Worm (Caenorhabditis elegans): Measurements from ENCODE around the gene scl-18.

The scl-18 gene

DNA sequence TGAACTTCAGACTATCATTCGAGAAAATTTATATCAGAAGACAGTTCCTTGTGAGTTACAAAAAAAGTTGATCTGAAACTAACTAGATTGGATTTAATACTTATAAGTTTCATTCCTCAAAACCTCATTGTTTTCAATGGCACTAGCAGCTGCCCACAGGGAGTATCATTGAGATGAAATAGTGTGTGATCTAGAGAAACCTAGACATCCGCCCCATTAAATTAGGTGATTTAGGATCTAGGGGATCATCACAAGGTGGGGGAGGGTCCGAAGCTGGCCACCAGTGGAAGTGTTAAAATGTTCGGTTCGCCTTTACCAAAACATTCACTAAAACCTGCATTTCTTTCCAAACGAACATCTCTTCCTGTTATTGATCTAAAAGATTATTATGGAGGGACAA, 37.8 kb downstream of the scl-18 start (continued):
- no peak for TF ChIP-seq sup-37 (GFP tag; optimal IDR thresholded peaks at IDR 0.05)
- TF ChIP-seq nhr-76 (tag; optimal IDR thresholded peaks at IDR 0.05), result no peak
- TF ChIP-seq fkh-4 (tag; optimal IDR thresholded peaks at IDR 0.05; ENCODE audit: borderline replicate concordance), result no peak
- no peak for TF ChIP-seq pqm-1 (tag; optimal IDR thresholded peaks at IDR 0.05)
- no peak for TF ChIP-seq sptf-1 (tag; optimal IDR thresholded peaks at IDR 0.05)

- no peak for TF ChIP-seq dsc-1 (tag; optimal IDR thresholded peaks at IDR 0.05)
- no peak for TF ChIP-seq snu-23 (GFP tag; optimal IDR thresholded peaks at IDR 0.05)
- no peak for TF ChIP-seq nhr-12 (tag; optimal IDR thresholded peaks at IDR 0.05)
- TF ChIP-seq elt-3 (tag; optimal IDR thresholded peaks at IDR 0.05), result no peak
- no peak for TF ChIP-seq nhr-237 (tag; optimal IDR thresholded peaks at IDR 0.05)
- TF ChIP-seq lin-13 (GFP tag; optimal IDR thresholded peaks at IDR 0.05), result no peak
- TF ChIP-seq tbx-2 (tag; optimal IDR thresholded peaks at IDR 0.05), result no peak
- no peak for TF ChIP-seq nhr-84 (tag; optimal IDR thresholded peaks at IDR 0.05)
- TF ChIP-seq aha-1 (tag; optimal IDR thresholded peaks at IDR 0.05), result no peak
- no peak for TF ChIP-seq hpl-2 (GFP tag; optimal IDR thresholded peaks at IDR 0.05)
- TF ChIP-seq sox-4 (tag; optimal IDR thresholded peaks at IDR 0.05), result no peak
- no peak for TF ChIP-seq fkh-4 (tag; optimal IDR thresholded peaks at IDR 0.05; ENCODE audit: borderline replicate concordance)
- TF ChIP-seq jun-1 (tag; optimal IDR thresholded peaks at IDR 0.05), result no peak
- TF ChIP-seq nhr-20 (tag; optimal IDR thresholded peaks at IDR 0.05), result no peak
- no peak for TF ChIP-seq hlh-17 (GFP tag; optimal IDR thresholded peaks at IDR 0.05; ENCODE audit: borderline replicate concordance)
- no peak for TF ChIP-seq hlh-4 (tag; optimal IDR thresholded peaks at IDR 0.05)
These were observed 39.5 kb downstream of the scl-18 start, which contains the start of gene magi-1 for ce11 chrIV:11714739-11715138. TSS of gene magi-1 (plus strand) at chrIV:11715039.

DNA sequence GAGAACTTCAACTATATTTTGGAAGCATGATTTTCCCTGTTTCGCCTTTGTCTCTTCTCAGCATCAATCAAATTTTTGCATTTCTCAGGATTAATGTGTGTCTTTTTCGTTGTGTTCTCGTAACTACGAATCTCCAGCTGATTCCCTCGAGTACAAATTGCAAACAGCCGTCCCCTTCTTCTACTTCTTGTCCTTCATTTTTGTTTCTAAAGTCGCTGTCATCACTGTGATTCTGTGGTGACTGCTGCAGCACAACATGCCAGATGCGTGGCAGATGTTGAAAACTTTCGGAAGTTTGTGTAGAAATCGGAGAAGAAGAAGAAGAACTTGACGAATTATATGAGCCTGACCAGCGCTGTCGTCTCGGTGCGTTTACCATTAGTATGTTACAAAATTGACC, 40.9 kb downstream of the scl-18 start:
- peak; percentile 60 for TF ChIP-seq dsc-1 (tag; optimal IDR thresholded peaks at IDR 0.05)
- no peak for TF ChIP-seq tlp-1 (tag; optimal IDR thresholded peaks at IDR 0.05)

DNA sequence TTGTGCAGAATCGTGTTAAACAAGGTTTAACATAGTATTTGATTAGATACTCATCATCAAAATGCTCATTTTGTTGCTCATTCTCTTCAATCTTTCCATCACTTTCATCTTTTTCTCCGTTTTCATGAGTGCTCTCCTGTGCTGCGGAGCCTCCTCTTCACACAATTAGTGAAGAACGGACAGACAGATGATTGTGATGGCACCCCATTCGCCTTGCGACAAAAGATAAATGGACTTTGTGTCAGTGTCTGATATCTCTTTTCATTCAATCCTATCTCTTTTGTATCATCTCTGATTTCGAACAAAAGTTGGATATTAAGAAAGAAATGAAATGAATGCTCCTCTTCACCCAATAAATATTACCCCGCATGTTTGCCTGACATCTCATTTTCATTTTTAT, 43.9 kb downstream of the scl-18 start:
- no peak for TF ChIP-seq egl-27 (tag; optimal IDR thresholded peaks at IDR 0.05)
- peak; percentile 56 for TF ChIP-seq rnt-1 (tag; optimal IDR thresholded peaks at IDR 0.05)
- TF ChIP-seq C04F5.9 (tag; optimal IDR thresholded peaks at IDR 0.05), result no peak
- TF ChIP-seq nhr-71 (tag; optimal IDR thresholded peaks at IDR 0.05), result no peak
- TF ChIP-seq nhr-77 (tag; optimal IDR thresholded peaks at IDR 0.05), result no peak
- no peak for TF ChIP-seq nhr-237 (tag; optimal IDR thresholded peaks at IDR 0.05)
- no peak for TF ChIP-seq ceh-88 (GFP tag; IDR thresholded peaks at IDR 0.05)
- TF ChIP-seq fkh-10 (GFP tag; optimal IDR thresholded peaks at IDR 0.05), result no peak
- TF ChIP-seq nhr-47 (tag; optimal IDR thresholded peaks at IDR 0.05), result no peak
- no peak for TF ChIP-seq fkh-4 (tag; optimal IDR thresholded peaks at IDR 0.05; ENCODE audit: borderline replicate concordance)
- TF ChIP-seq nhr-11 (tag; optimal IDR thresholded peaks at IDR 0.05), result no peak
- peak in 1 of 2 experiments; percentile 42 for TF ChIP-seq lsy-2 (tag; optimal IDR thresholded peaks at IDR 0.05)
- TF ChIP-seq nhr-84 (tag; optimal IDR thresholded peaks at IDR 0.05), result no peak
- no peak for TF ChIP-seq lin-35 (GFP tag; optimal IDR thresholded peaks at IDR 0.05)
- no peak for TF ChIP-seq pax-3 (tag; optimal IDR thresholded peaks at IDR 0.05)
- TF ChIP-seq ceh-8 (GFP tag; optimal IDR thresholded peaks at IDR 0.05), result no peak
- TF ChIP-seq lin-39 (tag; optimal IDR thresholded peaks at IDR 0.05), result no peak
- no peak for TF ChIP-seq C16A3.4 (tag; optimal IDR thresholded peaks at IDR 0.05)
- TF ChIP-seq aly-2 (tag; optimal IDR thresholded peaks at IDR 0.05), result no peak
- no peak for TF ChIP-seq vab-15 (tag; optimal IDR thresholded peaks at IDR 0.05)
- no peak for TF ChIP-seq pqm-1 (tag; optimal IDR thresholded peaks at IDR 0.05)
- TF ChIP-seq ama-1 (optimal IDR thresholded peaks at IDR 0.05), result no peak
- TF ChIP-seq ceh-82 (tag; optimal IDR thresholded peaks at IDR 0.05), result no peak
- TF ChIP-seq dsc-1 (tag; optimal IDR thresholded peaks at IDR 0.05), result no peak
- TF ChIP-seq unc-62 (GFP tag; optimal IDR thresholded peaks at IDR 0.05), result no peak
- TF ChIP-seq hlh-17 (GFP tag; optimal IDR thresholded peaks at IDR 0.05; ENCODE audit: borderline replicate concordance), result no peak
- TF ChIP-seq elt-2 (tag; optimal IDR thresholded peaks at IDR 0.05), result no peak
- peak; percentile 88 for TF ChIP-seq lin-14 (GFP tag; optimal IDR thresholded peaks at IDR 0.05)
- peak; percentile 82 for TF ChIP-seq pag-3 (tag; optimal IDR thresholded peaks at IDR 0.05; ENCODE audit: borderline replicate concordance, insufficient read depth)
- no peak for TF ChIP-seq mab-9 (GFP tag; IDR thresholded peaks at IDR 0.05)
- TF ChIP-seq fos-1 (tag; optimal IDR thresholded peaks at IDR 0.05), result no peak
